Worm (Caenorhabditis elegans): Measurements from ENCODE around the gene srx-97.

ce11 chrII:3641197-3641596 is 28.0 kb downstream of the srx-97 start, which contains the start of gene M151.1:
- TF ChIP-seq lin-15B (tag; optimal IDR thresholded peaks at IDR 0.05) (no peak), snpc-4 (tag; optimal IDR thresholded peaks at IDR 0.05) (no peak), ama-1 (optimal IDR thresholded peaks at IDR 0.05) (no peak), mab-9 (GFP tag; IDR thresholded peaks at IDR 0.05) (no peak), nhr-90 (tag; optimal IDR thresholded peaks at IDR 0.05; ENCODE audit: poor library complexity) (no peak), nhr-77 (tag; optimal IDR thresholded peaks at IDR 0.05) (no peak), pag-3 (tag; optimal IDR thresholded peaks at IDR 0.05; ENCODE audit: borderline replicate concordance, insufficient read depth) (no peak), dpl-1 (GFP tag; optimal IDR thresholded peaks at IDR 0.05) (no peak)
